Fruit fly (Drosophila melanogaster): ENCODE data around the gene ome.

ome gene

DNA sequence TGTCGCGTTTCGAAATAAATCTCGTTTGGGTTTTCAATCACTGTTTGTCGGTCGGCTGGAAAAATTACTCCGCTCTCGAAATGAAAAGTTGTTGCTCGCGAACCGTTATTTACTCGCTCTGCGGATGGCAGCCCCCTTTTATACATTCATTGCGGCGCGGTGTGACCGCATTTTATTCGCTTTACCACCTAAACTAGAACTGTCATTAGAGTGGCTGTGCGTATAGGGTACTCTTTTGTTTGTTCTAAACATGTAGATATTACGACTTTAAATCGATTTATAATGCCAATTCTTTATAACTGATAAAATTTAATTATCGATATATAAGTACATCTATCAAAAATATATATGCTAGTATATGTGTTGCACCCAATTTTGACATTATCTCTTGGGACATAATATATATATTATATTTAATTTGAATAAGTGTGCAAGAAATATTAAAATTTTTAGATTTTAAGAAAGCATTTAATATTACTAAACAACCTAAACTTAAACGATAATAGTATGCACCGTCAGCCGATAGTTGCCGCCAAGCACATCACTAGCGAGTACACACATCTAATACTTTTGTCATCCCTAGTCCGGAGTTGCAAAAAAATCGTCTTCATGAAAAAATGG, 113.7 kb downstream of the ome start, which contains the start of the genes bmm and Tdrd3 (continued):
- TF ChIP-seq org-1 (GFP tag; optimal IDR thresholded peaks at IDR 0.05) (peak; percentile 31), CG14050 (GFP tag; IDR thresholded peaks at IDR 0.05) (no peak), dm (GFP tag; optimal IDR thresholded peaks at IDR 0.05) (no peak), sqz (GFP tag; optimal IDR thresholded peaks at IDR 0.05) (peak; percentile 90), Hmr (GFP tag; optimal IDR thresholded peaks at IDR 0.05) (peak; percentile 87), MESR4 (GFP tag; optimal IDR thresholded peaks at IDR 0.05) (peak; percentile 33), trem (tag; optimal IDR thresholded peaks at IDR 0.05) (peak; percentile 93), Taf1 (GFP tag; IDR thresholded peaks at IDR 0.05) (peak; percentile 55; the same call in 1 of the 2 replicates), CG1233 (GFP tag; optimal IDR thresholded peaks at IDR 0.05) (peak; percentile 71), BtbVII (GFP tag; optimal IDR thresholded peaks at IDR 0.05) (no peak), Kr (GFP tag; optimal IDR thresholded peaks at IDR 0.05) (no peak), Deaf1 (tag; optimal IDR thresholded peaks at IDR 0.05) (peak; percentile 54), Med (GFP tag) (peak; percentile 84), CG18476 (GFP tag; optimal IDR thresholded peaks at IDR 0.05) (peak; percentile 47), Nf-YA (GFP tag; IDR thresholded peaks at IDR 0.05) (no peak), CG33213 (GFP tag; optimal IDR thresholded peaks at IDR 0.05) (no peak), scrt (GFP tag; optimal IDR thresholded peaks at IDR 0.05) (peak; percentile 27), YL-1 (GFP tag; optimal IDR thresholded peaks at IDR 0.05) (peak; percentile 52), CG5245 (GFP tag; optimal IDR thresholded peaks at IDR 0.05) (peak; percentile 37), Hmx (GFP tag; optimal IDR thresholded peaks at IDR 0.05) (no peak), Max (GFP tag; optimal IDR thresholded peaks at IDR 0.05) (peak; percentile 39), Trl (optimal IDR thresholded peaks at IDR 0.05) (peak in 1 of 2 experiments; percentile 42), Trl (GFP tag; optimal IDR thresholded peaks at IDR 0.05) (peak; percentile 13), CG18619 (GFP tag; optimal IDR thresholded peaks at IDR 0.05) (peak; percentile 69), CG4617 (GFP tag; optimal IDR thresholded peaks at IDR 0.05; ENCODE audit: borderline replicate concordance) (peak; percentile 71), Mad (GFP tag; optimal IDR thresholded peaks at IDR 0.05) (peak; percentile 22), nom (GFP tag; optimal IDR thresholded peaks at IDR 0.05) (peak; percentile 42), CG31224 (GFP tag; IDR thresholded peaks at IDR 0.05) (peak; percentile 69), CG13424 (tag; optimal IDR thresholded peaks at IDR 0.05) (peak; percentile 91), CG17328 (GFP tag; IDR thresholded peaks at IDR 0.05) (peak; percentile 39; the same call in 1 of the 2 replicates), kay (GFP tag; optimal IDR thresholded peaks at IDR 0.05) (peak; percentile 50), CG9609 (GFP tag; optimal IDR thresholded peaks at IDR 0.05) (peak; percentile 55), CG8765 (GFP tag; IDR thresholded peaks at IDR 0.05) (peak; percentile 71), grn (GFP tag; optimal IDR thresholded peaks at IDR 0.05) (no peak), CG33557 (GFP tag; optimal IDR thresholded peaks at IDR 0.05) (peak; percentile 81), Oli (tag; optimal IDR thresholded peaks at IDR 0.05) (peak; percentile 69), sc (optimal IDR thresholded peaks at IDR 0.05) (no peak), sc (GFP tag; optimal IDR thresholded peaks at IDR 0.05) (peak; percentile 27), schlank (tag; optimal IDR thresholded peaks at IDR 0.05) (peak; percentile 32), CoRest (tag; optimal IDR thresholded peaks at IDR 0.05) (peak; percentile 95), CG13287 (GFP tag; IDR thresholded peaks at IDR 0.05; ENCODE audit: partially characterized antibody) (peak; percentile 87), bowl (GFP tag; IDR thresholded peaks at IDR 0.05) (no peak), caup (GFP tag; optimal IDR thresholded peaks at IDR 0.05; ENCODE audit: severe bottlenecking) (peak; percentile 45), CG12219 (GFP tag; optimal IDR thresholded peaks at IDR 0.05) (no peak), CG1832 (GFP tag; optimal IDR thresholded peaks at IDR 0.05) (no peak), h (optimal IDR thresholded peaks at IDR 0.05) (no peak), hbn (GFP tag; IDR thresholded peaks at IDR 0.05; ENCODE audit: partially characterized antibody) (peak; percentile 93), sima (GFP tag; optimal IDR thresholded peaks at IDR 0.05) (no peak), CG32532 (GFP tag; IDR thresholded peaks at IDR 0.05) (peak; percentile 85), fd96Cb (tag; optimal IDR thresholded peaks at IDR 0.05) (peak; percentile 71), psq (GFP tag; optimal IDR thresholded peaks at IDR 0.05) (peak; percentile 33)

Measured in whole organism, embryonic.